Fruit fly (Drosophila melanogaster) whole organism, embryonic: ENCODE results near the gene Kdm3.

Source experiments
- Ada2b ChIP-seq: fragments of 200-800 bp; sonication (Bioruptor generic); IDR thresholded peaks from 2 replicates; pipeline ENCODE4 v1.3.6; 2022; ENCODE audit warnings: missing biosample characterization, missing genetic modification characterization
- Asciz ChIP-seq: fragments of 200-800 bp; sonication (Bioruptor generic); optimal IDR thresholded peaks from 2 replicates; lab custom pipeline; 2017; ENCODE audit warnings: missing biosample characterization, mild to moderate bottlenecking, missing genetic modification characterization, missing genetic modification reagents
- Atf3 ChIP-seq: fragments of 200-800 bp; sonication (Bioruptor generic); optimal IDR thresholded peaks from 3 replicates; lab custom pipeline; 2016; ENCODE audit warnings: missing biosample characterization, missing genetic modification characterization
- Atf6 ChIP-seq: fragments of 200-800 bp; sonication (Bioruptor generic); IDR thresholded peaks from 2 replicates; pipeline ENCODE4 v1.3.6; 2022; ENCODE audit warnings: missing biosample characterization, missing genetic modification characterization
- Blimp-1 ChIP-seq: fragments of 200-800 bp; sonication (Bioruptor generic); optimal IDR thresholded peaks from 3 replicates; lab custom pipeline; 2018; ENCODE audit warnings: missing biosample characterization, missing genetic modification characterization, mild to moderate bottlenecking, moderate library complexity, missing genetic modification reagents
- BtbVII ChIP-seq: fragments of 200-800 bp; sonication (Bioruptor generic); optimal IDR thresholded peaks from 3 replicates; lab custom pipeline; 2017; ENCODE audit warnings: missing biosample characterization, mild to moderate bottlenecking, missing genetic modification characterization
- CG10267 ChIP-seq: fragments of 200-800 bp; sonication (Bioruptor generic); optimal IDR thresholded peaks from 2 replicates; lab custom pipeline; 2018; ENCODE audit warnings: missing biosample characterization, mild to moderate bottlenecking, missing genetic modification characterization, moderate library complexity
- CG10274 ChIP-seq: fragments of 200-800 bp; sonication (Bioruptor generic); optimal IDR thresholded peaks from 3 replicates; lab custom pipeline; 2017; ENCODE audit warnings: missing biosample characterization, mild to moderate bottlenecking, missing genetic modification characterization
- CG10366 ChIP-seq: fragments of 200-800 bp; sonication (Bioruptor generic); IDR thresholded peaks from 2 replicates; pipeline ENCODE4 v1.3.6; 2022; ENCODE audit warnings: missing biosample characterization, missing genetic modification characterization
- CG12071 ChIP-seq: fragments of 200-800 bp; sonication (Bioruptor generic); optimal IDR thresholded peaks from 3 replicates; lab custom pipeline; 2018; ENCODE audit warnings: missing biosample characterization, mild to moderate bottlenecking, missing genetic modification characterization
- CG14014 ChIP-seq: fragments of 200-800 bp; sonication (Bioruptor generic); IDR thresholded peaks from 2 replicates; pipeline ENCODE4 v1.3.6; 2022; ENCODE audit warnings: missing biosample characterization, missing genetic modification characterization
- CG14050 ChIP-seq: fragments of 200-800 bp; sonication (Bioruptor generic); IDR thresholded peaks from 3 replicates; pipeline ENCODE4 v1.3.6; 2022; ENCODE audit warnings: missing biosample characterization, missing genetic modification characterization
- CG16779 ChIP-seq: fragments of 200-800 bp; sonication (Bioruptor generic); IDR thresholded peaks from 2 replicates; pipeline ENCODE4 v1.3.6; 2022; ENCODE audit warnings: missing biosample characterization, missing genetic modification characterization
- CG16813 ChIP-seq: fragments of 200-800 bp; sonication (Bioruptor generic); IDR thresholded peaks from 3 replicates; pipeline ENCODE4 v1.3.6; 2022; ENCODE audit warnings: missing biosample characterization, missing genetic modification characterization; ENCODE audit not compliant: partially characterized antibody
- CG2202 ChIP-seq: fragments of 200-800 bp; sonication (Bioruptor generic); optimal IDR thresholded peaks from 2 replicates; lab custom pipeline; 2018; ENCODE audit warnings: missing biosample characterization, mild to moderate bottlenecking, missing genetic modification characterization
- CG2678 ChIP-seq: fragments of 200-800 bp; sonication (Bioruptor generic); optimal IDR thresholded peaks from 3 replicates; lab custom pipeline; 2019; ENCODE audit warnings: missing biosample characterization, mild to moderate bottlenecking, missing genetic modification characterization, moderate library complexity
- CG2875 ChIP-seq: fragments of 200-800 bp; sonication (Bioruptor generic); optimal IDR thresholded peaks from 2 replicates; lab custom pipeline; 2017; ENCODE audit warnings: missing biosample characterization, mild to moderate bottlenecking, missing genetic modification characterization, missing genetic modification reagents
- CG30431 ChIP-seq: fragments of 200-800 bp; sonication (Bioruptor generic); optimal IDR thresholded peaks from 2 replicates; lab custom pipeline; 2017; ENCODE audit warnings: missing biosample characterization, missing genetic modification characterization
- CG32767 ChIP-seq: fragments of 200-800 bp; sonication (Bioruptor generic); IDR thresholded peaks from 2 replicates; pipeline ENCODE4 v1.3.6; 2022; ENCODE audit warnings: missing biosample characterization, missing genetic modification characterization
- CG4617 ChIP-seq: fragments of 200-800 bp; sonication (Bioruptor generic); optimal IDR thresholded peaks from 3 replicates; lab custom pipeline; 2016; ENCODE audit warnings: missing biosample characterization, missing genetic modification characterization, borderline replicate concordance
- CG4820 ChIP-seq: fragments of 200-800 bp; sonication (Bioruptor generic); optimal IDR thresholded peaks from 3 replicates; lab custom pipeline; 2016; ENCODE audit warnings: missing biosample characterization, missing genetic modification characterization
- CG5245 ChIP-seq: fragments of 200-800 bp; sonication (Bioruptor generic); optimal IDR thresholded peaks from 3 replicates; lab custom pipeline; 2016; ENCODE audit warnings: missing biosample characterization, missing genetic modification characterization
- CG7928 ChIP-seq: fragments of 200-800 bp; sonication (Bioruptor generic); optimal IDR thresholded peaks from 2 replicates; lab custom pipeline; 2017; ENCODE audit warnings: missing biosample characterization, mild to moderate bottlenecking, missing genetic modification characterization
- Dll ChIP-seq: fragments of 200-800 bp; sonication (Bioruptor generic); IDR thresholded peaks from 4 replicates; pipeline ENCODE4 v1.3.6; 2022; ENCODE audit warnings: missing biosample characterization, missing genetic modification characterization; ENCODE audit not compliant: partially characterized antibody
- Dref ChIP-seq: fragments of 200-800 bp; sonication (Bioruptor generic); IDR thresholded peaks from 2 replicates; pipeline ENCODE4 v1.3.6; 2022; ENCODE audit warnings: missing biosample characterization, missing genetic modification characterization
- E2f1 ChIP-seq: fragments of 200-800 bp; sonication (Bioruptor generic); IDR thresholded peaks from 2 replicates; pipeline ENCODE4 v1.3.6; 2022; ENCODE audit warnings: missing biosample characterization, missing genetic modification characterization
- Ets65A ChIP-seq: fragments of 200-800 bp; sonication (Bioruptor generic); peaks from one replicate; lab custom pipeline; 2016; ENCODE audit warnings: missing biosample characterization, missing genetic modification characterization
- Fer2 ChIP-seq: fragments of 200-800 bp; sonication (Bioruptor generic); optimal IDR thresholded peaks from 2 replicates; lab custom pipeline; 2018; ENCODE audit warnings: missing biosample characterization, mild to moderate bottlenecking, missing genetic modification characterization, moderate library complexity
- HmgZ ChIP-seq: fragments of 200-800 bp; sonication (Bioruptor generic); optimal IDR thresholded peaks from 2 replicates; lab custom pipeline; 2018; ENCODE audit warnings: missing biosample characterization, mild to moderate bottlenecking, missing genetic modification characterization
- Hmx ChIP-seq: fragments of 200-800 bp; sonication (Bioruptor generic); optimal IDR thresholded peaks from 2 replicates; lab custom pipeline; 2016; ENCODE audit warnings: missing biosample characterization, missing genetic modification characterization
- Jarid2 ChIP-seq: fragments of 200-800 bp; sonication (Bioruptor generic); optimal IDR thresholded peaks from 3 replicates; lab custom pipeline; 2017; ENCODE audit warnings: mild to moderate bottlenecking, missing biosample characterization, missing genetic modification reagents, missing genetic modification characterization
- Optix ChIP-seq: fragments of 200-800 bp; sonication (Bioruptor generic); IDR thresholded peaks from 3 replicates; pipeline ENCODE4 v1.3.6; 2022; ENCODE audit warnings: missing biosample characterization, missing genetic modification characterization
- Poxn ChIP-seq: fragments of 200-800 bp; sonication (Bioruptor generic); IDR thresholded peaks from 2 replicates; pipeline ENCODE4 v1.3.6; 2022; ENCODE audit warnings: missing biosample characterization, missing genetic modification characterization
- Sin3A ChIP-seq: fragments of >200 bp; optimal IDR thresholded peaks from 2 replicates; lab custom pipeline; 2018
- Sry-δ ChIP-seq: fragments of 200-800 bp; sonication (Bioruptor generic); optimal IDR thresholded peaks from 2 replicates; lab custom pipeline; 2016; ENCODE audit warnings: missing biosample characterization, missing genetic modification characterization
- ac ChIP-seq: fragments of 200-800 bp; sonication (Bioruptor generic); optimal IDR thresholded peaks from 3 replicates; lab custom pipeline; 2017; ENCODE audit warnings: missing biosample characterization, mild to moderate bottlenecking, missing genetic modification characterization
- cad ChIP-seq: fragments of >200 bp; optimal IDR thresholded peaks from 2 replicates; lab custom pipeline; 2017; ENCODE audit warnings: missing biosample characterization, missing genetic modification characterization
- crc ChIP-seq: fragments of 200-800 bp; sonication (Bioruptor generic); optimal IDR thresholded peaks from 2 replicates; lab custom pipeline; 2016; ENCODE audit warnings: missing biosample characterization, missing genetic modification characterization
- cwo ChIP-seq: fragments of 200-800 bp; sonication (Bioruptor generic); optimal IDR thresholded peaks from 3 replicates; lab custom pipeline; 2017; ENCODE audit warnings: missing biosample characterization, missing genetic modification characterization, mild to moderate bottlenecking, moderate library complexity, missing genetic modification reagents
- dati ChIP-seq: fragments of 200-800 bp; sonication (Bioruptor generic); IDR thresholded peaks from 2 replicates; pipeline ENCODE4 v1.3.6; 2022; ENCODE audit warnings: missing biosample characterization, missing genetic modification characterization
- dm ChIP-seq: fragments of 200-800 bp; sonication (Bioruptor generic); optimal IDR thresholded peaks from 3 replicates; lab custom pipeline; 2016; ENCODE audit warnings: missing biosample characterization, missing genetic modification characterization
- dysf ChIP-seq: fragments of 200-800 bp; sonication (Bioruptor generic); IDR thresholded peaks from 3 replicates; pipeline ENCODE4 v1.3.6; 2022; ENCODE audit warnings: missing biosample characterization, missing genetic modification characterization
- gcm ChIP-seq: fragments of 200-800 bp; sonication (Bioruptor generic); optimal IDR thresholded peaks from 2 replicates; lab custom pipeline; 2019; ENCODE audit warnings: missing biosample characterization, mild to moderate bottlenecking, missing genetic modification characterization, moderate library complexity
- nmo ChIP-seq: fragments of 200-800 bp; sonication (Bioruptor generic); optimal IDR thresholded peaks from 2 replicates; lab custom pipeline; 2018; ENCODE audit warnings: missing biosample characterization, mild to moderate bottlenecking, missing genetic modification characterization, moderate library complexity
- nom ChIP-seq: fragments of 200-800 bp; sonication (Bioruptor generic); optimal IDR thresholded peaks from 2 replicates; lab custom pipeline; 2017; ENCODE audit warnings: missing biosample characterization, missing genetic modification characterization, mild to moderate bottlenecking, moderate library complexity, missing genetic modification reagents
- onecut ChIP-seq: fragments of 200-800 bp; sonication (Bioruptor generic); IDR thresholded peaks from 2 replicates; pipeline ENCODE4 v1.3.6; 2022; ENCODE audit warnings: missing biosample characterization, missing genetic modification characterization
- pho ChIP-seq: fragments of 200-800 bp; sonication (Bioruptor generic); optimal IDR thresholded peaks from 2 replicates; lab custom pipeline; 2016; ENCODE audit warnings: missing biosample characterization, missing genetic modification characterization
- repo ChIP-seq: fragments of 200-800 bp; sonication (Bioruptor generic); optimal IDR thresholded peaks from 2 replicates; lab custom pipeline; 2016; ENCODE audit warnings: missing biosample characterization, missing genetic modification characterization
- run ChIP-seq: fragments of 200-800 bp; sonication (Bioruptor generic); optimal IDR thresholded peaks from 3 replicates; lab custom pipeline; 2018; ENCODE audit warnings: missing biosample characterization, mild to moderate bottlenecking, missing genetic modification characterization
- seq ChIP-seq: fragments of 200-800 bp; sonication (Bioruptor generic); IDR thresholded peaks from 2 replicates; pipeline ENCODE4 v1.3.6; 2022; ENCODE audit warnings: missing biosample characterization, missing genetic modification characterization
- slbo ChIP-seq: fragments of 200-800 bp; sonication (Bioruptor generic); IDR thresholded peaks from 2 replicates; pipeline ENCODE4 v1.3.6; 2022; ENCODE audit warnings: missing biosample characterization, missing genetic modification characterization
- sob ChIP-seq: fragments of 200-800 bp; sonication (Bioruptor generic); IDR thresholded peaks from 2 replicates; pipeline ENCODE4 v1.3.6; 2022; ENCODE audit warnings: missing biosample characterization, missing genetic modification characterization
- trh ChIP-seq: fragments of 200-800 bp; sonication (Bioruptor generic); optimal IDR thresholded peaks from 2 replicates; lab custom pipeline; 2016; ENCODE audit warnings: missing biosample characterization, missing genetic modification characterization

Gene Kdm3

DNA sequence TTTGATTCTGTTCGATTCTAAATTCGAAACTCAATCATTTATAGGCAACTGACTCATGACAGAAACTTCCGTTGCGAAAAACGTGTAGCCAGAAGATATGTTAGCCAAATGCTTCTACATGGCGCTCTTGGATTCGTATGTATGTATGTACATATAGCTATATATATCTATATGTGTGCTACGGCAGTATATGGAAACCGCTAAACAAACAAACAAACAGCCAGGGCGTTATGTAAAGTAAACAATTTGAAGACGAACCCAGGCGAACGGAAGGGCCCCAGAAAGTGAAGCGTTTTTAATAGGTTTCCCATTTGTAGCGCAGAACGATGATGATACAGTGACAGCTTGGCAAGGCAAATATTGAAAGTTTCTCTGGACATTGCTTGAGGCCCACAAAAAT lies 14.1 kb downstream of the Kdm3 start (continued):
- peak; percentile 8 for TF ChIP-seq CG2678 (tag; lab: Kevin White, UChicago)
- no peak for TF ChIP-seq sob (GFP tag; lab: Robert Waterston, UW)
- TF ChIP-seq pho = no peak
- TF ChIP-seq CG32767 (GFP tag; lab: Robert Waterston, UW) = no peak
- no peak for TF ChIP-seq Hmx
- TF ChIP-seq CG4820 (GFP tag; lab: Kevin White, UChicago) = no peak
- no peak for TF ChIP-seq dm
- no peak for TF ChIP-seq trh (GFP tag; lab: Kevin White, UChicago)
- TF ChIP-seq CG12071 = peak; percentile 55
- no peak for TF ChIP-seq CG10366 (GFP tag; lab: Robert Waterston, UW)
- TF ChIP-seq CG7928 (GFP tag; lab: Kevin White, UChicago) = no peak
- TF ChIP-seq Dll (GFP tag; lab: Robert Waterston, UW) = no peak
- TF ChIP-seq CG2875 = no peak
- TF ChIP-seq CG14014 (GFP tag; lab: Robert Waterston, UW) = no peak
- TF ChIP-seq Atf6 (GFP tag; lab: Robert Waterston, UW) = no peak
- no peak for TF ChIP-seq gcm
- no peak for TF ChIP-seq CG5245 (GFP tag; lab: Kevin White, UChicago)
- peak; percentile 51 for TF ChIP-seq cwo
- no peak for TF ChIP-seq CG10267 (tag; lab: Kevin White, UChicago)
- peak; percentile 80 for TF ChIP-seq Ets65A (GFP tag; lab: Kevin White, UChicago)
- TF ChIP-seq Ada2b (GFP tag; lab: Robert Waterston, UW) = no peak
- TF ChIP-seq Sry-δ (GFP tag; lab: Kevin White, UChicago) = no peak
- TF ChIP-seq Sin3A = no peak
- no peak for TF ChIP-seq Fer2 (tag; lab: Kevin White, UChicago)
- TF ChIP-seq nmo (GFP tag; lab: Kevin White, UChicago) = no peak
- TF ChIP-seq CG2202 (tag; lab: Kevin White, UChicago) = no peak
- no peak for TF ChIP-seq CG10274
- TF ChIP-seq onecut (GFP tag; lab: Robert Waterston, UW) = no peak
- no peak for TF ChIP-seq CG16779
- TF ChIP-seq CG14050 = no peak
- TF ChIP-seq run (tag; lab: Kevin White, UChicago) = peak; percentile 34
- TF ChIP-seq CG16813 = no peak
- no peak for TF ChIP-seq nom (GFP tag; lab: Kevin White, UChicago)
- TF ChIP-seq dysf (GFP tag; lab: Robert Waterston, UW) = no peak
- no peak for TF ChIP-seq BtbVII (GFP tag; lab: Kevin White, UChicago)
- TF ChIP-seq Blimp-1 (GFP tag; lab: Kevin White, UChicago) = no peak
- TF ChIP-seq Dref (GFP tag; lab: Robert Waterston, UW) = no peak
- TF ChIP-seq CG30431 (GFP tag; lab: Kevin White, UChicago) = no peak
- TF ChIP-seq repo (GFP tag; lab: Kevin White, UChicago) = no peak
- TF ChIP-seq slbo (GFP tag; lab: Robert Waterston, UW) = no peak
- TF ChIP-seq cad (GFP tag; lab: Kevin White, UChicago) = no peak
- TF ChIP-seq E2f1 (GFP tag; lab: Robert Waterston, UW) = no peak
- TF ChIP-seq Asciz (GFP tag; lab: Kevin White, UChicago) = peak; percentile 30
- no peak for TF ChIP-seq crc (GFP tag; lab: Kevin White, UChicago)
- no peak for TF ChIP-seq HmgZ
- TF ChIP-seq CG4617 = no peak
- TF ChIP-seq seq (GFP tag; lab: Robert Waterston, UW) = no peak
- TF ChIP-seq ac (GFP tag; lab: Kevin White, UChicago) = no peak
- TF ChIP-seq Poxn (GFP tag; lab: Robert Waterston, UW) = no peak
- TF ChIP-seq Jarid2 (GFP tag; lab: Kevin White, UChicago) = no peak
- TF ChIP-seq Optix (GFP tag; lab: Robert Waterston, UW) = no peak
- no peak for TF ChIP-seq Atf3 (GFP tag; lab: Kevin White, UChicago)
- TF ChIP-seq dati (GFP tag; lab: Robert Waterston, UW) = no peak
